Fruit fly (Drosophila melanogaster) whole organism, prepupa: ENCODE results near the gene CG33107.

Experiments
- Blimp-1 ChIP-seq: fragments of 200-800 bp; sonication (Bioruptor generic); optimal IDR thresholded peaks from 3 replicates; lab custom pipeline; 2017; ENCODE audit warnings: missing biosample characterization, missing genetic modification characterization, mild to moderate bottlenecking, moderate library complexity, missing genetic modification reagents
- CG10669 ChIP-seq: fragments of 200-800 bp; sonication (Bioruptor generic); optimal IDR thresholded peaks from 3 replicates; lab custom pipeline; 2018; ENCODE audit warnings: missing biosample characterization, mild to moderate bottlenecking, missing genetic modification characterization, moderate library complexity
- CG11294 ChIP-seq: fragments of 200-800 bp; sonication (Bioruptor generic); IDR thresholded peaks from 2 replicates; pipeline ENCODE4 v1.3.6; 2022; ENCODE audit warnings: missing biosample characterization, missing genetic modification characterization
- CG11762 ChIP-seq: fragments of 200-800 bp; sonication (Bioruptor generic); optimal IDR thresholded peaks from 3 replicates; lab custom pipeline; 2016; ENCODE audit warnings: missing biosample characterization, missing genetic modification characterization; ENCODE audit not compliant: insufficient read depth
- CG11902 ChIP-seq: fragments of 200-800 bp; sonication (Bioruptor generic); optimal IDR thresholded peaks from 3 replicates; lab custom pipeline; 2016; ENCODE audit warnings: missing biosample characterization, missing genetic modification characterization
- CG15336 ChIP-seq: fragments of 200-800 bp; sonication (Bioruptor generic); IDR thresholded peaks from 2 replicates; pipeline ENCODE4 v1.3.6; 2022; ENCODE audit warnings: missing biosample characterization, missing genetic modification characterization
- CG1621 ChIP-seq: fragments of 200-800 bp; sonication (Bioruptor generic); optimal IDR thresholded peaks from 3 replicates; lab custom pipeline; 2018; ENCODE audit warnings: missing biosample characterization, mild to moderate bottlenecking, missing genetic modification characterization
- CG16779 ChIP-seq: fragments of 200-800 bp; sonication (Bioruptor generic); optimal IDR thresholded peaks from 3 replicates; lab custom pipeline; 2017; ENCODE audit warnings: missing biosample characterization, mild to moderate bottlenecking, missing genetic modification characterization
- CG3032 ChIP-seq: fragments of 200-800 bp; optimal IDR thresholded peaks from 2 replicates; lab custom pipeline; 2019; ENCODE audit warnings: missing biosample characterization, mild to moderate bottlenecking, missing genetic modification characterization, moderate library complexity
- CG31627 ChIP-seq: fragments of 200-800 bp; sonication (Bioruptor generic); optimal IDR thresholded peaks from 3 replicates; lab custom pipeline; 2016; ENCODE audit warnings: missing biosample characterization, missing genetic modification characterization
- CG32006 ChIP-seq: fragments of 200-800 bp; sonication (Bioruptor generic); optimal IDR thresholded peaks from 3 replicates; lab custom pipeline; 2017; ENCODE audit warnings: missing biosample characterization, mild to moderate bottlenecking, missing genetic modification characterization
- CG34406 ChIP-seq: fragments of 200-800 bp; sonication (Bioruptor generic); optimal IDR thresholded peaks from 3 replicates; lab custom pipeline; 2016; ENCODE audit warnings: missing biosample characterization, missing genetic modification characterization
- CG3919 ChIP-seq: fragments of 200-800 bp; sonication (Bioruptor generic); optimal IDR thresholded peaks from 3 replicates; lab custom pipeline; 2016; ENCODE audit warnings: missing biosample characterization, missing genetic modification characterization
- CG4318 ChIP-seq: fragments of 200-800 bp; sonication (Bioruptor generic); optimal IDR thresholded peaks from 3 replicates; lab custom pipeline; 2017; ENCODE audit warnings: missing biosample characterization, mild to moderate bottlenecking, missing genetic modification characterization
- CG6163 ChIP-seq: fragments of 200-800 bp; sonication (Bioruptor generic); IDR thresholded peaks from 3 replicates; pipeline ENCODE4 v1.3.6; 2022; ENCODE audit warnings: missing biosample characterization, missing genetic modification characterization
- CG6276 ChIP-seq: fragments of 200-800 bp; sonication (Bioruptor generic); optimal IDR thresholded peaks from 2 replicates; lab custom pipeline; 2017; ENCODE audit warnings: missing biosample characterization, mild to moderate bottlenecking, missing genetic modification characterization
- CG6792 ChIP-seq: fragments of 200-800 bp; sonication (Bioruptor generic); optimal IDR thresholded peaks from 3 replicates; lab custom pipeline; 2016; ENCODE audit warnings: missing biosample characterization, missing genetic modification characterization
- CG7368 ChIP-seq: fragments of 200-800 bp; sonication (Bioruptor generic); optimal IDR thresholded peaks from 3 replicates; lab custom pipeline; 2016; ENCODE audit warnings: missing biosample characterization, missing genetic modification characterization
- CG8119 ChIP-seq: fragments of 200-800 bp; sonication (Bioruptor generic); IDR thresholded peaks from 3 replicates; pipeline ENCODE4 v1.3.6; 2022; ENCODE audit warnings: missing biosample characterization, missing genetic modification characterization
- CG8319 ChIP-seq: fragments of 200-800 bp; sonication (Bioruptor generic); optimal IDR thresholded peaks from 3 replicates; lab custom pipeline; 2016; ENCODE audit warnings: missing biosample characterization, missing genetic modification characterization
- CG9139 ChIP-seq: fragments of 200-800 bp; sonication (Bioruptor generic); optimal IDR thresholded peaks from 3 replicates; lab custom pipeline; 2017; ENCODE audit warnings: missing biosample characterization, mild to moderate bottlenecking, missing genetic modification characterization
- Eip75B ChIP-seq: fragments of 200-800 bp; sonication (Bioruptor generic); optimal IDR thresholded peaks from 3 replicates; lab custom pipeline; 2016; ENCODE audit warnings: missing biosample characterization, missing genetic modification characterization
- Eip78C ChIP-seq: fragments of 200-800 bp; sonication (Bioruptor generic); peaks from one replicate; lab custom pipeline; 2016; ENCODE audit warnings: missing biosample characterization, missing genetic modification characterization
- Ets21C ChIP-seq: fragments of 200-800 bp; sonication (Bioruptor generic); optimal IDR thresholded peaks from 3 replicates; lab custom pipeline; 2016; ENCODE audit warnings: missing biosample characterization, missing genetic modification characterization
- Ets96B ChIP-seq: fragments of 200-800 bp; optimal IDR thresholded peaks from 2 replicates; lab custom pipeline; 2019; ENCODE audit warnings: missing biosample characterization, mild to moderate bottlenecking, missing genetic modification characterization, moderate library complexity
- Gug ChIP-seq: fragments of 200-800 bp; sonication (Bioruptor generic); IDR thresholded peaks from 2 replicates; pipeline ENCODE4 v1.3.6; 2022; ENCODE audit warnings: missing biosample characterization, missing genetic modification characterization
- Hr38 ChIP-seq: sonication (Bioruptor generic); optimal IDR thresholded peaks from 2 replicates; lab custom pipeline; 2016; ENCODE audit warnings: missing biosample characterization, missing genetic modification characterization
- Hr39 ChIP-seq: fragments of 200-800 bp; sonication (Bioruptor generic); optimal IDR thresholded peaks from 2 replicates; lab custom pipeline; 2016; ENCODE audit warnings: missing biosample characterization, missing genetic modification characterization
- Hr4 ChIP-seq: fragments of 200-800 bp; sonication (Bioruptor generic); optimal IDR thresholded peaks from 3 replicates; lab custom pipeline; 2016; ENCODE audit warnings: missing biosample characterization, missing genetic modification characterization
- Lpt ChIP-seq: fragments of 200-800 bp; sonication (Bioruptor generic); optimal IDR thresholded peaks from 3 replicates; lab custom pipeline; 2016; ENCODE audit warnings: missing biosample characterization, missing genetic modification characterization
- OdsH ChIP-seq: fragments of 200-800 bp; sonication (Bioruptor generic); optimal IDR thresholded peaks from 3 replicates; lab custom pipeline; 2016; ENCODE audit warnings: missing biosample characterization, missing genetic modification characterization
- Smox ChIP-seq: fragments of 200-800 bp; sonication (Bioruptor generic); optimal IDR thresholded peaks from 3 replicates; lab custom pipeline; 2016; ENCODE audit warnings: missing biosample characterization, missing genetic modification characterization
- Sox102F ChIP-seq: fragments of 200-800 bp; sonication (Bioruptor generic); optimal IDR thresholded peaks from 2 replicates; lab custom pipeline; 2016; ENCODE audit warnings: missing biosample characterization, mild to moderate bottlenecking, missing genetic modification characterization
- Sox14 ChIP-seq: fragments of 200-800 bp; sonication (Bioruptor generic); optimal IDR thresholded peaks from 3 replicates; lab custom pipeline; 2016; ENCODE audit warnings: missing biosample characterization, missing genetic modification characterization
- cyc ChIP-seq: fragments of 200-800 bp; sonication (Bioruptor generic); optimal IDR thresholded peaks from 3 replicates; lab custom pipeline; 2016; ENCODE audit warnings: missing biosample characterization, missing genetic modification characterization
- dac ChIP-seq: fragments of 200-800 bp; sonication (Bioruptor generic); optimal IDR thresholded peaks from 2 replicates; lab custom pipeline; 2017; ENCODE audit warnings: missing biosample characterization, mild to moderate bottlenecking, missing genetic modification characterization
- eg ChIP-seq: fragments of 200-800 bp; sonication (Bioruptor generic); IDR thresholded peaks from 3 replicates; pipeline ENCODE4 v1.3.6; 2022; ENCODE audit warnings: missing biosample characterization, missing genetic modification characterization
- esn ChIP-seq: fragments of 200-800 bp; sonication (Bioruptor generic); optimal IDR thresholded peaks from 2 replicates; lab custom pipeline; 2016; ENCODE audit warnings: missing biosample characterization, mild to moderate bottlenecking, missing genetic modification characterization, moderate library complexity
- fd59A ChIP-seq: fragments of 200-800 bp; sonication (Bioruptor generic); optimal IDR thresholded peaks from 2 replicates; lab custom pipeline; 2017; ENCODE audit warnings: missing biosample characterization, mild to moderate bottlenecking, missing genetic modification characterization, missing genetic modification reagents
- fd85E ChIP-seq: fragments of 200-800 bp; sonication (Bioruptor generic); optimal IDR thresholded peaks from 3 replicates; lab custom pipeline; 2016; ENCODE audit warnings: missing biosample characterization, missing genetic modification characterization
- lz ChIP-seq: fragments of 200-800 bp; sonication (Bioruptor generic); optimal IDR thresholded peaks from 3 replicates; lab custom pipeline; 2016; ENCODE audit warnings: missing biosample characterization, missing genetic modification characterization
- net ChIP-seq: fragments of 200-800 bp; sonication (Bioruptor generic); optimal IDR thresholded peaks from 3 replicates; lab custom pipeline; 2016; ENCODE audit warnings: missing biosample characterization, missing genetic modification characterization
- pdm3 ChIP-seq: fragments of 200-800 bp; sonication (Bioruptor generic); optimal IDR thresholded peaks from 3 replicates; lab custom pipeline; 2016; ENCODE audit warnings: missing biosample characterization, missing genetic modification characterization
- spab ChIP-seq: fragments of 200-800 bp; sonication (Bioruptor generic); optimal IDR thresholded peaks from 2 replicates; lab custom pipeline; 2017; ENCODE audit warnings: missing biosample characterization, mild to moderate bottlenecking, missing genetic modification characterization, missing genetic modification reagents
- svp ChIP-seq: fragments of 200-800 bp; sonication (Bioruptor generic); peaks from one replicate; lab custom pipeline; 2016; ENCODE audit warnings: missing biosample characterization, missing genetic modification characterization

Gene CG33107

DNA sequence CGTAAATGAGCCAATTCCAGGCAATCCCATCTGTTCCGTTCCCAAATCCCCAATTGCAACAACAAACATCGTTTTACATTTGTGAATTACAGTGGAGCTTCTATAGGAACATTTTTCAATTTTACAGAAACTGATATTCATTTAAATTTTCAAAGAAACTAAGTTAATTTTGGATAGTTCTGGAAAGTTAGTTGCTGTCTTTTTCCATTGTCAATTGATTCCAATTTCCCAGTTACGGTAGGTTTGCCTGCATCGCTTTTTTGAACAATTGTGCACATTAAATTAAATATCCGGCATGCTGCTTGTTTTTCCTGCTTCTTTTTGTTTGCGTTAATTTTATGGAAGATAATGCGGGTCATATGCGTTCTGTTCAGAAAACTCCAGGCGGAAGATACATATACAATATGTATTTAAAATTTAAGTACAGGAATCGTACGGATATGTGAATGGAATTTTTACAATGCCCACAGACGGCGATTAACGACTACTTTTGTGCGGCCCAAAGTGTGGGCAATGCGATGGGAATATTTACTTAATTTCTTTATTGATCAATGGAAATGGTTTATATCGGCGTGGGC is 43.5 kb upstream of the CG33107 start (continued):
- TF ChIP-seq CG15336 (peak; percentile 27; the same call in 1 of the 2 replicates), CG11902 (peak; percentile 8), cyc (GFP tag; lab: Kevin White, UChicago) (peak; percentile 48), spab (GFP tag; lab: Kevin White, UChicago) (no peak), Smox (GFP tag; lab: Kevin White, UChicago) (peak; percentile 87), OdsH (GFP tag; lab: Kevin White, UChicago) (peak; percentile 71), eg (GFP tag; lab: Robert Waterston, UW) (0 out of 3 replicates have a peak, but pooled peaks have one; percentile 20), CG9139 (GFP tag; lab: Kevin White, UChicago) (no peak), svp (GFP tag; lab: Kevin White, UChicago) (peak; percentile 79), CG4318 (GFP tag; lab: Kevin White, UChicago) (no peak), Hr39 (peak; percentile 94), CG31627 (GFP tag; lab: Kevin White, UChicago) (peak; percentile 95), CG16779 (tag; lab: Kevin White, UChicago) (no peak), Ets21C (GFP tag; lab: Kevin White, UChicago) (peak; percentile 81), CG3032 (tag; lab: Kevin White, UChicago) (no peak), CG8119 (GFP tag; lab: Robert Waterston, UW) (no peak; the same call in 2 of the 3 replicates), net (GFP tag; lab: Kevin White, UChicago) (peak; percentile 44), Sox14 (peak; percentile 81), lz (GFP tag; lab: Kevin White, UChicago) (peak; percentile 81), CG1621 (tag; lab: Kevin White, UChicago) (no peak), CG11294 (GFP tag; lab: Robert Waterston, UW) (no peak), fd85E (GFP tag; lab: Kevin White, UChicago) (no peak), Hr4 (peak; percentile 51), Eip75B (GFP tag; lab: Kevin White, UChicago) (peak; percentile 44), CG6276 (GFP tag; lab: Kevin White, UChicago) (no peak), CG10669 (no peak), dac (no peak), CG32006 (GFP tag; lab: Kevin White, UChicago) (peak; percentile 29), Hr38 (GFP tag; lab: Kevin White, UChicago) (no peak), Sox102F (peak; percentile 89), CG7368 (GFP tag; lab: Kevin White, UChicago) (no peak), Blimp-1 (GFP tag; lab: Kevin White, UChicago) (peak; percentile 17), CG6163 (GFP tag; lab: Robert Waterston, UW) (peak; percentile 51; the same call in 1 of the 3 replicates), CG3919 (peak; percentile 15), Eip78C (peak; percentile 68), pdm3 (peak; percentile 76)
- TF ChIP-seq, all 60 proteins: peak for 33

DNA sequence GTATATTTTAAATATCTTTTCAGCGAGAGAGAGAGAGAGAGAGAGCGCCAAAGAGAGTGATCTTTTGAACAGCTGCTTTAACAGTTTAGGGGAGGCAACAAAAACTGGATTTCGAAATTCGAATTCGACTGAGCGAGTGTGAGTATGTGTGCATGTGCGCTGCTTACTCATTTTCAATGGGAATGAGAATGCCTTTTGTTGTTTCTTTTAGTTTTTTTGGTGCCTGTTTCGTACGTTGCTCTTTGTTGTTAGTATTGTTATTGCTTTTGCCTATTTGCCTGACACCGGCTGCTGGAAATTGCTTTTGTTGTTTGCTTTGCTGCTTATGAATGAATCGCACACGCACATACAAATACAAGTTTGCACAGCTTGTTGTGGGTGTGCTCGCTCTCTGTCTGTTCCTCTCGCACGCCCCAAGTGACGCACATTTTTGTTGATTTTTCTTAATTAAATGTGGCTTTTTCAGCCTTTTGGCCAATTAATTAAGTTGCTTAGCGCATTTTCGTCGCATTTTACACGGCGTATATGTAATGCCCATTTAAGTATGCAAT is 42.4 kb upstream of the CG33107 start:
- TF ChIP-seq CG6792 (GFP tag; lab: Kevin White, UChicago) (peak; percentile 44), eg (GFP tag; lab: Robert Waterston, UW) (peak; percentile 96), Blimp-1 (GFP tag; lab: Kevin White, UChicago) (no peak), pdm3 (peak; percentile 43), Gug (GFP tag; lab: Robert Waterston, UW) (peak; percentile 71), CG9139 (GFP tag; lab: Kevin White, UChicago) (peak; percentile 95), net (GFP tag; lab: Kevin White, UChicago) (peak; percentile 76), dac (peak; percentile 64), CG15336 (peak; percentile 89), CG3032 (tag; lab: Kevin White, UChicago) (peak; percentile 84), Hr39 (no peak), CG8319 (GFP tag; lab: Kevin White, UChicago) (peak; percentile 2), CG6276 (GFP tag; lab: Kevin White, UChicago) (peak; percentile 96), Ets21C (GFP tag; lab: Kevin White, UChicago) (no peak), spab (GFP tag; lab: Kevin White, UChicago) (peak; percentile 84), CG3919 (peak; percentile 62), CG11762 (peak; percentile 50), CG11294 (GFP tag; lab: Robert Waterston, UW) (peak; percentile 38; the same call in 1 of the 2 replicates), Ets96B (peak; percentile 91), Eip78C (no peak), esn (peak; percentile 32), CG34406 (GFP tag; lab: Kevin White, UChicago) (peak; percentile 58), cyc (GFP tag; lab: Kevin White, UChicago) (no peak), Sox14 (peak; percentile 69), Sox102F (peak; percentile 19), lz (GFP tag; lab: Kevin White, UChicago) (no peak), CG16779 (tag; lab: Kevin White, UChicago) (peak; percentile 92), OdsH (GFP tag; lab: Kevin White, UChicago) (peak; percentile 41), svp (GFP tag; lab: Kevin White, UChicago) (peak; percentile 73), Hr4 (peak; percentile 49), fd59A (peak; percentile 68), CG31627 (GFP tag; lab: Kevin White, UChicago) (no peak), CG32006 (GFP tag; lab: Kevin White, UChicago) (peak; percentile 70), Lpt (GFP tag; lab: Kevin White, UChicago) (peak; percentile 88), fd85E (GFP tag; lab: Kevin White, UChicago) (peak; percentile 43)
